Fruit fly (Drosophila melanogaster) whole organism, embryonic: ENCODE results near the gene TotA.
A peak's percentile ranks its signal among the peaks of the same experiment; 100 is the strongest.

Experiments
- Antp ChIP-seq: fragments of 200-800 bp; sonication (Bioruptor generic); optimal IDR thresholded peaks from 3 replicates; lab custom pipeline; 2016; ENCODE audit warnings: missing biosample characterization, missing genetic modification characterization
- C15 ChIP-seq: fragments of 200-800 bp; sonication (Bioruptor generic); IDR thresholded peaks from 3 replicates; pipeline ENCODE4 v1.3.6; 2022; ENCODE audit warnings: missing biosample characterization, missing genetic modification characterization
- CG10979 ChIP-seq: fragments of 200-800 bp; sonication (Bioruptor generic); optimal IDR thresholded peaks from 2 replicates; lab custom pipeline; 2018; ENCODE audit warnings: missing biosample characterization, mild to moderate bottlenecking, missing genetic modification characterization, moderate library complexity
- CG12659 ChIP-seq: fragments of 200-800 bp; sonication (Bioruptor generic); optimal IDR thresholded peaks from 3 replicates; lab custom pipeline; 2017; ENCODE audit warnings: mild to moderate bottlenecking, missing biosample characterization, missing genetic modification reagents, missing genetic modification characterization
- CG15269 ChIP-seq: fragments of 200-800 bp; sonication (Bioruptor generic); optimal IDR thresholded peaks from 2 replicates; lab custom pipeline; 2018; ENCODE audit warnings: missing biosample characterization, mild to moderate bottlenecking, missing genetic modification characterization, moderate library complexity
- CG1602 ChIP-seq: fragments of 200-800 bp; sonication (Bioruptor generic); optimal IDR thresholded peaks from 3 replicates; lab custom pipeline; 2016; ENCODE audit warnings: missing biosample characterization, missing genetic modification characterization
- CG17802 ChIP-seq: fragments of 200-800 bp; sonication (Bioruptor generic); optimal IDR thresholded peaks from 2 replicates; lab custom pipeline; 2018; ENCODE audit warnings: missing biosample characterization, mild to moderate bottlenecking, missing genetic modification characterization, moderate library complexity
- CG1832 ChIP-seq: fragments of 200-800 bp; sonication (Bioruptor generic); optimal IDR thresholded peaks from 2 replicates; lab custom pipeline; 2017; ENCODE audit warnings: missing biosample characterization, mild to moderate bottlenecking, missing genetic modification characterization, inconsistent platforms
- CG18764 ChIP-seq: fragments of 200-800 bp; sonication (Bioruptor generic); optimal IDR thresholded peaks from 3 replicates; lab custom pipeline; 2016; ENCODE audit warnings: missing biosample characterization, missing genetic modification characterization
- CG32532 ChIP-seq: fragments of 200-800 bp; sonication (Bioruptor generic); IDR thresholded peaks from 2 replicates; pipeline ENCODE4 v1.3.6; 2022; ENCODE audit warnings: missing biosample characterization, missing genetic modification characterization
- CG32767 ChIP-seq: fragments of 200-800 bp; sonication (Bioruptor generic); IDR thresholded peaks from 2 replicates; pipeline ENCODE4 v1.3.6; 2022; ENCODE audit warnings: missing biosample characterization, missing genetic modification characterization
- CG33213 ChIP-seq: fragments of 200-800 bp; sonication (Bioruptor generic); optimal IDR thresholded peaks from 3 replicates; lab custom pipeline; 2016; ENCODE audit warnings: missing biosample characterization, missing genetic modification characterization
- CG34376 ChIP-seq: fragments of 200-800 bp; sonication (Bioruptor generic); optimal IDR thresholded peaks from 2 replicates; lab custom pipeline; 2018; ENCODE audit warnings: missing biosample characterization, mild to moderate bottlenecking, missing genetic modification characterization
- CG4617 ChIP-seq: fragments of 200-800 bp; sonication (Bioruptor generic); optimal IDR thresholded peaks from 3 replicates; lab custom pipeline; 2016; ENCODE audit warnings: missing biosample characterization, missing genetic modification characterization, borderline replicate concordance
- CG7786 ChIP-seq: fragments of 200-800 bp; sonication (Bioruptor generic); optimal IDR thresholded peaks from 2 replicates; lab custom pipeline; 2016; ENCODE audit warnings: missing biosample characterization, missing genetic modification characterization
- CG7963 ChIP-seq: fragments of 200-800 bp; sonication (Bioruptor generic); IDR thresholded peaks from 3 replicates; pipeline ENCODE4 v1.3.6; 2022; ENCODE audit warnings: missing biosample characterization, missing genetic modification characterization; ENCODE audit not compliant: partially characterized antibody
- CG8478 ChIP-seq: fragments of >200 bp; optimal IDR thresholded peaks from 2 replicates; lab custom pipeline; 2018
- D ChIP-seq, 2 experiments: fragments of 200-800 bp in 1 of 2; fragments of >200 bp in 1 of 2; sonication (Bioruptor generic) in 1 of 2; optimal IDR thresholded peaks; 2 replicates in 1 of 2; 3 replicates in 1 of 2; lab custom pipeline; 2017; ENCODE audit warnings: mild to moderate bottlenecking in 1 of 2, missing biosample characterization in 1 of 2, missing genetic modification characterization in 1 of 2, missing genetic modification reagents in 1 of 2
- Fer1 ChIP-seq: fragments of 200-800 bp; sonication (Bioruptor generic); optimal IDR thresholded peaks from 2 replicates; lab custom pipeline; 2017; ENCODE audit warnings: missing biosample characterization, mild to moderate bottlenecking, missing genetic modification characterization
- GATAe ChIP-seq: fragments of 200-800 bp; sonication (Bioruptor generic); conservative IDR thresholded peaks from 2 replicates; pipeline ENCODE4 v1.3.6; 2022; ENCODE audit warnings: missing biosample characterization, missing genetic modification characterization
- Hey ChIP-seq: fragments of 200-800 bp; sonication (Bioruptor generic); optimal IDR thresholded peaks from 3 replicates; lab custom pipeline; 2018; ENCODE audit warnings: missing biosample characterization, mild to moderate bottlenecking, missing genetic modification characterization
- Jarid2 ChIP-seq: fragments of 200-800 bp; sonication (Bioruptor generic); optimal IDR thresholded peaks from 3 replicates; lab custom pipeline; 2017; ENCODE audit warnings: mild to moderate bottlenecking, missing biosample characterization, missing genetic modification reagents, missing genetic modification characterization
- Mad ChIP-seq: fragments of 200-800 bp; sonication (Bioruptor generic); optimal IDR thresholded peaks from 2 replicates; lab custom pipeline; 2016; ENCODE audit warnings: missing biosample characterization, missing genetic modification characterization
- Max ChIP-seq: fragments of 200-800 bp; sonication (Bioruptor generic); optimal IDR thresholded peaks from 2 replicates; lab custom pipeline; 2016; ENCODE audit warnings: missing biosample characterization, mild to moderate bottlenecking, missing genetic modification characterization
- NFAT ChIP-seq: fragments of 200-800 bp; sonication (Bioruptor generic); IDR thresholded peaks from 2 replicates; pipeline ENCODE4 v1.3.6; 2022; ENCODE audit warnings: missing biosample characterization, missing genetic modification characterization
- Oli ChIP-seq: fragments of 200-800 bp; sonication (Bioruptor generic); optimal IDR thresholded peaks from 2 replicates; lab custom pipeline; 2018; ENCODE audit warnings: missing biosample characterization, mild to moderate bottlenecking, missing genetic modification characterization, moderate library complexity
- Pdp1 ChIP-seq, 2 experiments: fragments of 200-800 bp; sonication (Bioruptor generic); optimal IDR thresholded peaks; 3 replicates each; lab custom pipeline; 2016; ENCODE audit warnings: missing biosample characterization in 2 of 2, missing genetic modification characterization in 2 of 2, mild to moderate bottlenecking in 1 of 2, moderate library complexity in 1 of 2
- Side ChIP-seq: fragments of 200-800 bp; sonication (Bioruptor generic); optimal IDR thresholded peaks from 2 replicates; lab custom pipeline; 2016; ENCODE audit warnings: missing biosample characterization, missing genetic modification characterization
- Xrp1 ChIP-seq: fragments of 200-800 bp; sonication (Bioruptor generic); IDR thresholded peaks from 2 replicates; pipeline ENCODE4 v1.3.6; 2022; ENCODE audit warnings: missing biosample characterization, missing genetic modification characterization
- abd-A ChIP-seq: fragments of 200-800 bp; sonication (Bioruptor generic); optimal IDR thresholded peaks from 3 replicates; lab custom pipeline; 2019; ENCODE audit warnings: missing biosample characterization, mild to moderate bottlenecking, missing genetic modification characterization, moderate library complexity
- ash1 ChIP-seq: fragments of 200-800 bp; sonication (Bioruptor generic); optimal IDR thresholded peaks from 2 replicates; lab custom pipeline; 2018; ENCODE audit warnings: missing biosample characterization, mild to moderate bottlenecking, missing genetic modification characterization
- cad ChIP-seq: fragments of >200 bp; optimal IDR thresholded peaks from 2 replicates; lab custom pipeline; 2017; ENCODE audit warnings: missing biosample characterization, missing genetic modification characterization
- cg ChIP-seq: fragments of 200-800 bp; sonication (Bioruptor generic); optimal IDR thresholded peaks from 3 replicates; lab custom pipeline; 2019; ENCODE audit warnings: missing biosample characterization, mild to moderate bottlenecking, missing genetic modification characterization, moderate library complexity
- chm ChIP-seq: fragments of 200-800 bp; sonication (Bioruptor generic); IDR thresholded peaks from 2 replicates; pipeline ENCODE4 v1.3.6; 2022; ENCODE audit warnings: missing biosample characterization, missing genetic modification characterization
- chn ChIP-seq: fragments of 200-800 bp; sonication (Bioruptor generic); optimal IDR thresholded peaks from 2 replicates; lab custom pipeline; 2016; ENCODE audit warnings: missing biosample characterization, missing genetic modification characterization
- disco-r ChIP-seq: fragments of 200-800 bp; sonication (Bioruptor generic); optimal IDR thresholded peaks from 2 replicates; lab custom pipeline; 2016; ENCODE audit warnings: missing biosample characterization, missing genetic modification characterization
- ewg ChIP-seq: fragments of 200-800 bp; sonication (Bioruptor generic); optimal IDR thresholded peaks from 3 replicates; lab custom pipeline; 2017; ENCODE audit warnings: mild to moderate bottlenecking, missing biosample characterization, missing genetic modification reagents, missing genetic modification characterization
- fu2 ChIP-seq: fragments of 200-800 bp; sonication (Bioruptor generic); optimal IDR thresholded peaks from 2 replicates; lab custom pipeline; 2016; ENCODE audit warnings: missing biosample characterization, missing genetic modification characterization
- knrl ChIP-seq: fragments of 200-800 bp; sonication (Bioruptor generic); IDR thresholded peaks from 3 replicates; pipeline ENCODE4 v1.3.6; 2022; ENCODE audit warnings: missing biosample characterization, missing genetic modification characterization; ENCODE audit not compliant: partially characterized antibody
- lilli ChIP-seq: fragments of 200-800 bp; sonication (Bioruptor generic); optimal IDR thresholded peaks from 3 replicates; lab custom pipeline; 2016; ENCODE audit warnings: missing biosample characterization, missing genetic modification characterization
- lov ChIP-seq, 2 experiments: fragments of 200-800 bp in 1 of 2; fragments of >200 bp in 1 of 2; sonication (Bioruptor generic) in 1 of 2; IDR thresholded peaks in 1 of 2; optimal IDR thresholded peaks in 1 of 2; 2 replicates in 1 of 2; 3 replicates in 1 of 2; pipeline versions ENCODE4 v1.3.6 to Lab custom; 2017 to 2022; ENCODE audit warnings: missing biosample characterization in 1 of 2, missing genetic modification characterization in 1 of 2
- mam ChIP-seq: fragments of 200-800 bp; sonication (Bioruptor generic); optimal IDR thresholded peaks from 3 replicates; lab custom pipeline; 2016; ENCODE audit warnings: missing biosample characterization, missing genetic modification characterization
- pros ChIP-seq: fragments of 200-800 bp; sonication (Bioruptor generic); optimal IDR thresholded peaks from 3 replicates; lab custom pipeline; 2019; ENCODE audit warnings: missing biosample characterization, mild to moderate bottlenecking, missing genetic modification characterization, moderate library complexity
- ranshi ChIP-seq: fragments of 200-800 bp; sonication (Bioruptor generic); IDR thresholded peaks from 2 replicates; pipeline ENCODE4 v1.3.6; 2022; ENCODE audit warnings: missing biosample characterization, missing genetic modification characterization
- shn ChIP-seq: fragments of 200-800 bp; sonication (Bioruptor generic); optimal IDR thresholded peaks from 3 replicates; lab custom pipeline; 2016; ENCODE audit warnings: missing biosample characterization, missing genetic modification characterization
- sqz ChIP-seq: fragments of 200-800 bp; sonication (Bioruptor generic); optimal IDR thresholded peaks from 3 replicates; lab custom pipeline; 2018; ENCODE audit warnings: missing biosample characterization, mild to moderate bottlenecking, missing genetic modification characterization
- tgo ChIP-seq: fragments of 200-800 bp; sonication (Bioruptor generic); IDR thresholded peaks from 3 replicates; pipeline ENCODE4 v1.3.6; 2022; ENCODE audit warnings: missing biosample characterization, missing genetic modification characterization
- unc-4 ChIP-seq: fragments of 200-800 bp; sonication (Bioruptor generic); IDR thresholded peaks from 2 replicates; pipeline ENCODE4 v1.3.6; 2022; ENCODE audit warnings: missing biosample characterization, missing genetic modification characterization; ENCODE audit not compliant: partially characterized antibody
- z ChIP-seq: fragments of 200-800 bp; sonication (Bioruptor generic); IDR thresholded peaks from 3 replicates; pipeline ENCODE4 v1.3.6; 2022; ENCODE audit warnings: missing biosample characterization, missing genetic modification characterization

The TotA gene

DNA sequence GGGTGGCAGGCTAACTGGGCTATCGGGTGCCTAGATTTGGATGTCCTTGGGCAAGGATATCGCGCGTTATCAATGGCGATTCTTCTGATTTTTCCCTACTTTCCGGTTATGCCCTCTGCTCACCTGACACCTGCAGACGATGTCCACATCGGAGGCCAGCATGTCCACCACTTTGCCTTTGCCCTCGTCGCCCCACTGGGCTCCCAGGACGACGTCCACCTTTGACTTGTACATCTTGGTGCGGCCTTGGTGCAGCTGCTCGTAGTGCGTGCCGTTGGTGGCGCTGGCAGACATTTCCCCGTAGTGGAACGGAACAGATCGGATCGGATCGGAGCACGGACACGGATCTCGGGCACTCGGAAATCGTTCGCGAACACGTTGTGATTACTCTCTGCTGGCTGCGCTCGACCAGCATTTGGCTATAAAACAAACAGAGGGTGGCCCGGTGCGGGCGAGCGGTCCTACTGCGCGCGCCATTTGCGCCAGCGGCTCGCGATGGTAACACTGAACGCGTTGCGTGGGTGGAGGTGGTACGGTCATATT lies 40.6 kb upstream of the TotA start, which contains the start of gene Adss (continued):
- TF ChIP-seq pros (GFP tag; lab: Kevin White, UChicago) (no peak), Oli (tag; lab: Kevin White, UChicago) (no peak), chm (GFP tag; lab: Robert Waterston, UW) (no peak), cg (GFP tag; lab: Kevin White, UChicago) (peak; percentile 77), chn (peak; percentile 35), CG7963 (GFP tag; lab: Robert Waterston, UW) (0 out of 3 replicates have a peak, but pooled peaks have one; percentile 30), knrl (GFP tag; lab: Robert Waterston, UW) (peak; percentile 31; the same call in 1 of the 3 replicates), CG8478 (no peak), shn (GFP tag; lab: Kevin White, UChicago) (peak; percentile 39), unc-4 (no peak; the same call in 1 of the 2 replicates), Antp (peak; percentile 36), Max (GFP tag; lab: Kevin White, UChicago) (peak; percentile 9), ewg (GFP tag; lab: Kevin White, UChicago) (peak; percentile 99), Xrp1 (GFP tag; lab: Robert Waterston, UW) (no peak), ranshi (GFP tag; lab: Robert Waterston, UW) (peak; percentile 21; the same call in 1 of the 2 replicates), sqz (GFP tag; lab: Kevin White, UChicago) (no peak), lov (optimal IDR thresholded peaks at IDR 0.05; lab: Kevin White, UChicago) (no peak), lov (GFP tag; IDR thresholded peaks at IDR 0.05; lab: Robert Waterston, UW) (peak; percentile 61; the same call in 2 of the 3 replicates), mam (GFP tag; lab: Kevin White, UChicago) (peak; percentile 10), CG1832 (GFP tag; lab: Kevin White, UChicago) (no peak), z (GFP tag; lab: Robert Waterston, UW) (0 out of 3 replicates have a peak, but pooled peaks have one; percentile 31), CG15269 (no peak), fu2 (no peak), CG10979 (tag; lab: Kevin White, UChicago) (no peak), D (optimal IDR thresholded peaks at IDR 0.05; lab: Kevin White, UChicago) (peak; percentile 62), D (GFP tag; optimal IDR thresholded peaks at IDR 0.05; lab: Kevin White, UChicago) (no peak), NFAT (GFP tag; lab: Robert Waterston, UW) (peak; percentile 41; the same call in 1 of the 2 replicates), cad (GFP tag; lab: Kevin White, UChicago) (no peak), C15 (GFP tag; lab: Robert Waterston, UW) (no peak), tgo (GFP tag; lab: Robert Waterston, UW) (no peak), CG32532 (GFP tag; lab: Robert Waterston, UW) (peak; percentile 60), abd-A (peak; percentile 23), lilli (GFP tag; lab: Kevin White, UChicago) (peak; percentile 45), Side (GFP tag; lab: Kevin White, UChicago) (peak; percentile 43), Pdp1 (GFP tag; optimal IDR thresholded peaks at IDR 0.05; lab: Kevin White, UChicago) (peak; percentile 7 to 29), Hey (tag; lab: Kevin White, UChicago) (no peak), CG18764 (GFP tag; lab: Kevin White, UChicago) (no peak), Jarid2 (GFP tag; lab: Kevin White, UChicago) (peak; percentile 82), disco-r (GFP tag; lab: Kevin White, UChicago) (peak; percentile 9), CG1602 (GFP tag; lab: Kevin White, UChicago) (no peak), GATAe (GFP tag; lab: Robert Waterston, UW) (no peak), CG12659 (peak; percentile 75), ash1 (peak; percentile 44), CG7786 (peak; percentile 45), CG32767 (0 out of 2 replicates have a peak, but pooled peaks have one; percentile 14), CG17802 (tag; lab: Kevin White, UChicago) (no peak), Mad (GFP tag; lab: Kevin White, UChicago) (peak; percentile 51), CG4617 (GFP tag; lab: Kevin White, UChicago) (peak; percentile 21), CG34376 (GFP tag; lab: Kevin White, UChicago) (peak; percentile 72), Fer1 (GFP tag; lab: Kevin White, UChicago) (peak; percentile 21), CG33213 (peak; percentile 41)
